Fruit fly (Drosophila melanogaster): ENCODE results near the gene CG32686.

CG32686 gene

dm6 chrX:10375216-10375615 lies at the start of gene CG32686, which contains the start of gene CG2898:
CG32686 (minus strand) TSS chrX:10375316.
CG2898 (plus strand) TSS chrX:10375374.
- TF ChIP-seq Myc (optimal IDR thresholded peaks at IDR 0.05) = no peak
- TF ChIP-seq insv (optimal IDR thresholded peaks at IDR 0.05) = no peak
- TF ChIP-seq Sin3A (optimal IDR thresholded peaks at IDR 0.05) = no peak
- no peak for TF ChIP-seq h (optimal IDR thresholded peaks at IDR 0.05)
- TF ChIP-seq ttk (optimal IDR thresholded peaks at IDR 0.05) = no peak

dm6 chrX:10417129-10417528 lies 42.0 kb upstream of the CG32686 start, which contains the start of gene RabX2:
RabX2 (plus strand) TSS chrX:10417429.
- TF ChIP-seq Myc (optimal IDR thresholded peaks at IDR 0.05) (no peak), psq (optimal IDR thresholded peaks at IDR 0.05) (no peak), Sin3A (optimal IDR thresholded peaks at IDR 0.05) (no peak), h (optimal IDR thresholded peaks at IDR 0.05) (no peak), insv (optimal IDR thresholded peaks at IDR 0.05) (no peak), ttk (optimal IDR thresholded peaks at IDR 0.05) (no peak)

- no peak for TF ChIP-seq psq (optimal IDR thresholded peaks at IDR 0.05)
- TF ChIP-seq h (optimal IDR thresholded peaks at IDR 0.05) = no peak
- TF ChIP-seq ttk (optimal IDR thresholded peaks at IDR 0.05) = no peak
- TF ChIP-seq Sin3A (optimal IDR thresholded peaks at IDR 0.05) = no peak
Observed at dm6 chrX:10398959-10399358, 23.8 kb upstream of the CG32686 start.

dm6 chrX:10397514-10398133 lies 22.5 kb upstream of the CG32686 start:
- TF ChIP-seq ttk (optimal IDR thresholded peaks at IDR 0.05) = no peak
- no peak for TF ChIP-seq Sin3A (optimal IDR thresholded peaks at IDR 0.05)

- TF ChIP-seq ttk (optimal IDR thresholded peaks at IDR 0.05) (no peak), psq (optimal IDR thresholded peaks at IDR 0.05) (no peak), Sin3A (optimal IDR thresholded peaks at IDR 0.05) (no peak), insv (optimal IDR thresholded peaks at IDR 0.05) (no peak), h (optimal IDR thresholded peaks at IDR 0.05) (no peak), Myc (optimal IDR thresholded peaks at IDR 0.05) (no peak)
Observed at dm6 chrX:10396832-10397231, 21.7 kb upstream of the CG32686 start.

- TF ChIP-seq insv (optimal IDR thresholded peaks at IDR 0.05) (no peak), psq (optimal IDR thresholded peaks at IDR 0.05) (no peak), Myc (optimal IDR thresholded peaks at IDR 0.05) (no peak), h (optimal IDR thresholded peaks at IDR 0.05) (no peak), Sin3A (optimal IDR thresholded peaks at IDR 0.05) (no peak), ttk (optimal IDR thresholded peaks at IDR 0.05) (no peak)
Observed at dm6 chrX:10387672-10388071, 12.6 kb upstream of the CG32686 start.

dm6 chrX:10386810-10387340 lies 11.8 kb upstream of the CG32686 start:
- no peak for TF ChIP-seq Myc (optimal IDR thresholded peaks at IDR 0.05)
- no peak for TF ChIP-seq insv (optimal IDR thresholded peaks at IDR 0.05)
- TF ChIP-seq Sin3A (optimal IDR thresholded peaks at IDR 0.05) = no peak
- TF ChIP-seq ttk (optimal IDR thresholded peaks at IDR 0.05) = no peak
- TF ChIP-seq h (optimal IDR thresholded peaks at IDR 0.05) = no peak
- TF ChIP-seq psq (optimal IDR thresholded peaks at IDR 0.05) = no peak

- no peak for TF ChIP-seq psq (optimal IDR thresholded peaks at IDR 0.05)
- TF ChIP-seq Sin3A (optimal IDR thresholded peaks at IDR 0.05) = no peak
Observed at dm6 chrX:10386183-10386582, 11.1 kb upstream of the CG32686 start.

dm6 chrX:10385757-10386156 lies 10.6 kb upstream of the CG32686 start, which contains the start of the genes Psf3 and flw:
Psf3 (minus strand) TSS chrX:10385861.
flw (plus strand) TSS chrX:10385960.
- TF ChIP-seq h (optimal IDR thresholded peaks at IDR 0.05) (no peak), ttk (optimal IDR thresholded peaks at IDR 0.05) (no peak), Myc (optimal IDR thresholded peaks at IDR 0.05) (no peak), insv (optimal IDR thresholded peaks at IDR 0.05) (no peak), Sin3A (optimal IDR thresholded peaks at IDR 0.05) (no peak), psq (optimal IDR thresholded peaks at IDR 0.05) (no peak)

- no peak for TF ChIP-seq insv (optimal IDR thresholded peaks at IDR 0.05)
- TF ChIP-seq Myc (optimal IDR thresholded peaks at IDR 0.05) = no peak
- TF ChIP-seq Sin3A (optimal IDR thresholded peaks at IDR 0.05) = no peak
- no peak for TF ChIP-seq h (optimal IDR thresholded peaks at IDR 0.05)
- TF ChIP-seq psq (optimal IDR thresholded peaks at IDR 0.05) = no peak
- TF ChIP-seq ttk (optimal IDR thresholded peaks at IDR 0.05) = no peak
Observed at dm6 chrX:10384947-10385346, 9.8 kb upstream of the CG32686 start.

dm6 chrX:10381252-10381651 lies 6.1 kb upstream of the CG32686 start, which contains the start of gene CG32681:
CG32681 (minus strand) TSS chrX:10381352.
- TF ChIP-seq psq (optimal IDR thresholded peaks at IDR 0.05) (no peak), ttk (optimal IDR thresholded peaks at IDR 0.05) (no peak), Sin3A (optimal IDR thresholded peaks at IDR 0.05) (no peak), Myc (optimal IDR thresholded peaks at IDR 0.05) (no peak), insv (optimal IDR thresholded peaks at IDR 0.05) (no peak)

- TF ChIP-seq h (optimal IDR thresholded peaks at IDR 0.05) (no peak), Myc (optimal IDR thresholded peaks at IDR 0.05) (no peak), Sin3A (optimal IDR thresholded peaks at IDR 0.05) (no peak), insv (optimal IDR thresholded peaks at IDR 0.05) (no peak), ttk (optimal IDR thresholded peaks at IDR 0.05) (no peak), psq (optimal IDR thresholded peaks at IDR 0.05) (no peak)
Observed at dm6 chrX:10370201-10371038, 4.7 kb downstream of the CG32686 start.
